Worm (Caenorhabditis elegans) whole organism, dauer: ENCODE measurements around the gene spig-4.
"Not testable (repeated sequence)": the region's sequence is repeated elsewhere in the genome, so short reads cannot be mapped to it uniquely, and the experiment has no call there.

ENCODE experiments used
- unc-62 ChIP-seq: sonication (generic microtip); optimal IDR thresholded peaks from 2 replicates; lab custom pipeline; 2017; ENCODE audit warnings: missing biosample characterization, missing genetic modification reagents, missing genetic modification characterization

The spig-4 gene

ce11 chrV:14324502-14325467 is 18.1 kb upstream of the spig-4 start, which contains the start of the genes F47B8.4 and F47B8.18:
Gene F47B8.4 (minus strand): TSS chrV:14324673.
Gene F47B8.18 (minus strand): TSS chrV:14325464.
- TF ChIP-seq unc-62 (GFP tag; lab: Kevin White, UChicago): no peak

DNA sequence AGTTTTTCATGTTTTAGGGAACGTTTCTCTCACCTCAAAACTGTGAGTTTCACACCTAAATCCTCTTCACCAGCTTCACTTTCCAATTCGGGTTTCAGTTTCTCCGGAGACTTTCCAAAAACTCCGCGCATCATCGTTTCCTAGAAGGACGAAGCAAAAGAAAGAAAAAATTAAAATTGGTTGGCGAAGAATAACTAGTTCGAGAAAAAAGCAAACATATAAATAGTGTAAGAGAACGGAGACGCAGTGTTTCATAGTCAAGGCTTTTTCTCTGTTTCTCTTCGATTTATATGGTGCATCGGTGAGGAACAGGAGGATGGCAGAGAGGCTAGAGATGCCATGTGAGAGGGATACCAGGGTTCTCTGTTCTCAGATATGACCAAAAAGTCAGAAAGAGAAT is 16.1 kb upstream of the spig-4 start, which contains the start of gene F47B8.3:
Gene F47B8.3 (minus strand): TSS at position 261 of the 400 bp plus-strand sequence.
- no peak for TF ChIP-seq unc-62 (GFP tag; lab: Kevin White, UChicago)

DNA sequence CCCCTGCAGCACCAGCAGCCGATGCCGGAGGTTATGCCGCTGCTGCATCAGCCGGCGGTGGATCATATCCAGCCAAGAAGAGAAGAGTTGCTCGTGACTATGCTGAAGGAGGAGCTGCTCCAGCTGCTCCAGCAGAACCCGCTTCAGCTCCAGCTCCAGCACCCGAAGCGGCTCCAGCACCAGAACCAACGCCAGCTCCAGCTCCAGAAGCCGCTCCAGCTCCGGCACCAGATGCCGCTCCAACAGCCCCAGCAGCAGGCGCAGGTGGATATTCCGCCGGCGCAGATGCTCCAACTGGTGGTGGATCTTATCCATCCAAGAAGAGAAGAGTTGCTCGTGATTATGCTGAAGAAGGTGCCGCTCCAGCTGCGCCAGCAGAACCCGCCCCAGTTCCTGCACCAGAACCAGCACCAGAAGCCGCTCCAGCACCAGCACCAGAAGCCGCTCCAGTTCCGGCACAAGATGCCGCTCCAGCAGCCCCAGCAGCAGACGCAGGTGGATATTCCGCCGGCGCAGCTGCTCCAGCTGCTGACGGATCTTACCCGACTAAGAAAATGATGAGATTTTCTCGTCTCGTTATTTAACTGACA is 14.2 kb upstream of the spig-4 start:
- no peak for TF ChIP-seq unc-62 (GFP tag; lab: Kevin White, UChicago)

DNA sequence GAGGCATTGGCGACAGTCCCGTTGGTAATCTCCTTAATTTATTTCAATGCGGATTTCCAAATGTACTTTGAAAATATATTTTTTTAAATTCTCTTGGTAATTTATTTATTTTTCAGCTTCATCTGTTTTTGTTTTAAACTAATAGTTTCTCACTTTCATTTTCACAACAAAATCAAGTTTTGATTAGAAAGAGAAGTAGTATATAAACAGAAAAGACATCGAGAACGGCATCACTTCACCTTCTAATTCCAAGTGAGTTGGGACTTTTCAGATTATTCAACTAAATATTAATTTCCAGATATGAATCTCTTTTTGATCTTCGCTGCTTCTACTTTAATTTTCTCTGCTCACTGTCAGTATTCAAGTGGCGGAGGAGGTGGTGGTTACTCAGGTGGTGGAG is 13.6 kb upstream of the spig-4 start, which contains the start of gene F47B8.14:
Gene F47B8.14 (plus strand): TSS at position 301 of the 400 bp plus-strand sequence.
- TF ChIP-seq unc-62 (GFP tag; lab: Kevin White, UChicago): no peak

DNA sequence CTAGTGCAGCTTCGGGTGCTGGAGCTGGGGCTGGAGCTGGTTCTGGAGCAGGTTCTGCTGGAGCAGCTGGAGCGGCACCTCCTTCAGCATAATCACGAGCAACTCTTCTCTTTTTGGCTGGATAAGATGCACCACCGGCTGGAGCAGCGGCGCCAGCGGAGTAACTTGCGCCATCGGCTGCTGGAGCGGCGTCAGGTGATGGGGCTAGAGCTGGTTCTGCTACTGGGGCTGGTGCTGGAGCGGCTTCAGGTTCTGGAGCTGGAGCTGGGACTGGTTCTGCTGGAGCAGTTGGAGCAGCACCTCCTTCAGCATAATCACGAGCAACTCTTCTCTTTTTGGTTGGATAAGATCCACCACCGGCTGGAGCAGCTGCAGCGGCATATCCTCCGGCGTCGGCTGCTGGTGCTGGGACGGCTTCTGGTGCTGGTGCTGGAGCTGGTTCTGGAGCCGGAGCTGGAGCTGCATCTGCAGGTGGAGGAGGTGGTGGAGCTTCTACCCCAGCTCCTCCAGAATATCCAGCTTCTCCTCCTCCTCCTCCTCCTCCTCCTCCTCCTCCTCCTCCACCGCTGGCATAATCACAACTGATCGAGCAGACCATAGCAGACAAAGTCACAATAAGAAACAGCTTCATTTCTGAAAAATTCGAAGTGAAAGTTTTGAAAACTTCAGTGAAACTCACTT is 12.6 kb upstream of the spig-4 start, which contains the start of gene F47B8.13:
Gene F47B8.13 (minus strand): TSS at position 631 of the 681 bp plus-strand sequence.
- no peak for TF ChIP-seq unc-62 (GFP tag; lab: Kevin White, UChicago)

ce11 chrV:14317621-14318020 is 10.9 kb upstream of the spig-4 start:
- no peak for TF ChIP-seq unc-62 (GFP tag; lab: Kevin White, UChicago)

ce11 chrV:14317204-14317603 is 10.5 kb upstream of the spig-4 start:
- no peak for TF ChIP-seq unc-62 (GFP tag; lab: Kevin White, UChicago)

DNA sequence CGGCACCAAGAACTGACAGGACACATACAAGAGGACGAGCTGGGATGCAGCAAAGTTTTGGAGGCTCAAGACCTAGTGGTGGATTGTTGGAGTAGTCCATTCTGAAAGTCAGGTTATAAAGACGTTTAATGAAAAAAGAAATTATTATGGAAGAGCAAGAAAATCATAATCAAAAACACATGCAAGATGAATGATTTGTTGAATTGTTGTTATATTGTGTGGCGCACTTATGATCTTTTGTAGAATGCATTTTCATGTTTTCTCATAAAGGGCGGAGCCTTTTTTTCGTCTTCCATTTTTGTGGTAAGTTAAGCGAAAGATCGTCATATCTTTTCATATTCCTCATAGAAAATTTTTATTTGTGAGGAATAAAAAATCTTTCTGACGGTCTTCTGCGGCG is 9.9 kb upstream of the spig-4 start, which contains the start of gene F47B8.2:
Gene F47B8.2 (minus strand): TSS at position 101 of the 400 bp plus-strand sequence.
- TF ChIP-seq unc-62 (GFP tag; lab: Kevin White, UChicago): no peak

ce11 chrV:14314236-14314635 is 7.6 kb upstream of the spig-4 start, which contains the start of gene F47B8.1:
Gene F47B8.1 (minus strand): TSS chrV:14314336.
- no peak for TF ChIP-seq unc-62 (GFP tag; lab: Kevin White, UChicago)

DNA sequence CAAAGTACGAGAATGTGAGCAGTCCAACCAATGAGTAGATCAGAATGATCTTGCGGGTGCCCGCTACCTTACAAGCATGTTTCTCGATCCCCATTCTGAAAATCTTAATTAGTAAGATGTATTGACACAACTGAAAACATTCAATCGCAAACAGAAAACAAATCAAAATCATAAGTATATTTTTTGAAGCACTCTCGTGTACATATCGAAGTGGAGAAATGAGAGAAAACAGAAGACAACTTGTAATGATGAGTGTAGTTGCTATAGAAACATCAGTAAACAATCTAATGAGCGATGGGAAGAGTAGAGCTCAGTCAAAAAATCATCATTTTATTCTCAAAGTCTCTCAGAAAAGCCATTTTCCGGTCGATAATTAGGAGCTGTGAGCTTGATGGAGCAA is 6.0 kb upstream of the spig-4 start, which contains the start of gene F14D7.8:
Gene F14D7.8 (minus strand): TSS at position 101 of the 400 bp plus-strand sequence.
- TF ChIP-seq unc-62 (GFP tag; lab: Kevin White, UChicago): no peak

DNA sequence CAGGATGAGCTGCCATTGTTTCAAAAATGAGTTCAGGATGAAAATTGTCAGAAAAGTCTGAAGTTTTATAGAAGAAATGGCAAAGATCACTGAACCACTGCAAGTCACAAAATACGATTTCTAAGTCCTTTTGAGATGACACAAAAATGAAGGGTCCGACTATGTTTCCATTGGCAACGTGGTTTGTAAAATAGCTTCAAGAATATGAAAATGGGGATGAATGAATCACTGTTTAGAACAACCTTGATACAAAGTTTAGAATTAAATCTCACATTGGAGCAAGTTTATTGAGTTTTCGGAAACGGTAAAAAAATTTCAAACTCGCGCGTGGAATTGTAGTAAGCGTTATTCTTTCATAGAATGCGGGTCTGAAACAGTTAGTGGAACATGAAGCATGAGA is 4.4 kb upstream of the spig-4 start, which contains the start of gene ddn-3:
Gene ddn-3 (minus strand): TSS at position 101 of the 400 bp plus-strand sequence.
- no peak for TF ChIP-seq unc-62 (GFP tag; lab: Kevin White, UChicago)

- not testable (repeated sequence) for TF ChIP-seq unc-62 (GFP tag; lab: Kevin White, UChicago)
Measured at ce11 chrV:14309632-14310031, 3.0 kb upstream of the spig-4 start, which contains the start of gene F14D7.14. Gene F14D7.14 (plus strand): TSS chrV:14309932.

DNA sequence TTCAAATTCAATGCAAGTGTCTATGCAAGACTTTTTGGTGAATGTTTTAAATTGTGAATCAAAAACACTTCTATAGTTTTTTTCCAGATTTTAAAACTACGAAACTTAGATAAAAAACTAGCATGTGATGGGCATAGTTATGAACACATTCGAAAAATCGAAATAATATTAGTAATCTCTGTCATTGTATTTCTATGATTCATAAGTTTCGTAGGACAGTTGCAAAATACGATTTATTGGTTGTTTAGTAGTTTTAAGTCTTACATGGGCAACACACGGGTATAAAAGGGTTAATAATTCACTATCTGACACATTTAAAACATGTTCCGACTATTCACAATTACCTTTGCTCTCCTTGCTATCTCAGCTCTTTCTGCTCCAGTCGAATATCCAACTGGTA is 1.5 kb upstream of the spig-4 start, which contains the start of gene spig-5:
Gene spig-5 (plus strand): TSS at position 301 of the 400 bp plus-strand sequence.
- TF ChIP-seq unc-62 (GFP tag; lab: Kevin White, UChicago): not testable (repeated sequence)

- TF ChIP-seq unc-62 (GFP tag; lab: Kevin White, UChicago): no peak
Measured at ce11 chrV:14301076-14301475, 5.6 kb downstream of the spig-4 start, which contains the start of gene F14D7.6. Gene F14D7.6 (plus strand): TSS chrV:14301413.

DNA sequence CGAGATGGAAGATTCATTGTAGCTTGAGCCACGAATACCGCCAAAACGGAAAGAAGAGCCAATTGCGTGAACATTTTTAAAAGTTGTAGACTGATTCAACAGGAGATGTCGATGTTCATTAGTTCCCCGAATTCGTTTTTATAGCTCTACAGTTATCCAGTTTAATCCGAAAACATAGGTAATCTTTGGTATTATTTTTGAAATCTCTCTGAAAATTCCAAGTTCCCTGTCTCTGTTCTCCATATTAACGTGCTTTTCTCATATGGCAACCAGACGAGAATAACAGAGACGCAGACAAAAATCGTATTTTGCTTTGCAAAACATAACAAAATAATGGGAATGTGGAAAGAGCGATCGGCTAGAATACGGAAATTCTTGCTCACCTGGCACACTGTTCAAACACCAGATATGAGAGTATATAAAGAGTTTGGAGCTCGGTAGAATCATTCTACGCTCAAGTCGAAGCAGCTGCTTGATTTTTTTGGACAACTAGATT is 7.1 kb downstream of the spig-4 start, which contains the start of the genes spig-3 and F14D7.12:
Gene spig-3 (minus strand): TSS at position 101 of the 496 bp plus-strand sequence.
Gene F14D7.12 (plus strand): TSS at position 446 of the 496 bp plus-strand sequence.
- no peak for TF ChIP-seq unc-62 (GFP tag; lab: Kevin White, UChicago)
